Fruit fly (Drosophila melanogaster): ENCODE results near the gene Uros1.

dm6 chrX:8901447-8901846, 1.4 kb upstream of the Uros1 start, which contains the start of gene Rbm13:
- TF ChIP-seq CG7045 (GFP tag; optimal IDR thresholded peaks at IDR 0.05) = no peak
- no peak for TF ChIP-seq pad (GFP tag; optimal IDR thresholded peaks at IDR 0.05)
- no peak for TF ChIP-seq CG1620 (GFP tag; optimal IDR thresholded peaks at IDR 0.05)
- TF ChIP-seq Clk (GFP tag; optimal IDR thresholded peaks at IDR 0.05) = no peak
- peak; percentile 92 for TF ChIP-seq Mnt (GFP tag; optimal IDR thresholded peaks at IDR 0.05)
- no peak for TF ChIP-seq tj (GFP tag; optimal IDR thresholded peaks at IDR 0.05)
- TF ChIP-seq CG5204 (GFP tag; optimal IDR thresholded peaks at IDR 0.05) = no peak
- no peak for TF ChIP-seq kay (GFP tag; ENCODE audit: borderline replicate concordance)
